Worm (Caenorhabditis elegans): ENCODE measurements around the gene C34C12.2.

ce11 chrIII:3423924-3424323, 29.7 kb upstream of the C34C12.2 start:
- no peak for TF ChIP-seq lsy-2 (tag; optimal IDR thresholded peaks at IDR 0.05)
- no peak for TF ChIP-seq ceh-16 (tag; optimal IDR thresholded peaks at IDR 0.05)
- TF ChIP-seq nhr-10 (tag; optimal IDR thresholded peaks at IDR 0.05), result no peak
- no peak for TF ChIP-seq ceh-82 (tag; optimal IDR thresholded peaks at IDR 0.05)
- TF ChIP-seq mdl-1 (tag; optimal IDR thresholded peaks at IDR 0.05), result no peak
- TF ChIP-seq R02D3.7 (tag; optimal IDR thresholded peaks at IDR 0.05), result no peak
- TF ChIP-seq nhr-21 (tag; optimal IDR thresholded peaks at IDR 0.05), result no peak
- no peak for TF ChIP-seq sma-3 (GFP tag; optimal IDR thresholded peaks at IDR 0.05)
- no peak for TF ChIP-seq fos-1 (tag; optimal IDR thresholded peaks at IDR 0.05)
- TF ChIP-seq lin-39 (tag; optimal IDR thresholded peaks at IDR 0.05), result no peak
- TF ChIP-seq peb-1 (tag; optimal IDR thresholded peaks at IDR 0.05), result no peak
